Worm (Caenorhabditis elegans) whole organism, L4 larva: Measurements from ENCODE around the gene C06A8.8.

ENCODE experiments used
- ama-1 ChIP-seq: fragments of 150-350 bp; optimal IDR thresholded peaks from 2 replicates; lab custom pipeline; 2014; ENCODE audit warnings: inconsistent platforms, mixed read lengths
- ces-1 ChIP-seq: fragments of 150-350 bp; sonication (generic microtip); optimal IDR thresholded peaks from 4 replicates; lab custom pipeline; 2014; ENCODE audit warnings: missing biosample characterization, missing genetic modification reagents, missing genetic modification characterization
- pha-4 ChIP-seq, 2 experiments: fragments of 150-350 bp in 1 of 2; fragments of 200-800 bp in 1 of 2; sonication (Bioruptor generic) in 1 of 2; IDR thresholded peaks in 1 of 2; optimal IDR thresholded peaks in 1 of 2; 2 replicates each; pipeline versions ENCODE4 v1.3.6 to Lab custom; 2014 to 2022; ENCODE audit warnings: missing genetic modification characterization in 2 of 2, missing genetic modification reagents in 2 of 2, missing biosample characterization in 1 of 2, missing compliant biosample characterization in 1 of 2
- unc-39 ChIP-seq: sonication (generic microtip); optimal IDR thresholded peaks from 2 replicates; lab custom pipeline; 2017; ENCODE audit warnings: missing biosample characterization, missing genetic modification characterization
- unc-62 ChIP-seq, 3 experiments: fragments of 150-350 bp in 1 of 3; sonication (generic microtip); optimal IDR thresholded peaks in 2 of 3; peaks in 1 of 3; 1 replicate in 1 of 3; 2 replicates in 2 of 3; lab custom pipeline; 2014 to 2017; ENCODE audit warnings: missing biosample characterization in 3 of 3, missing genetic modification characterization in 3 of 3, missing genetic modification reagents in 3 of 3, missing genotype in 1 of 3
- ztf-11 ChIP-seq: fragments of 150-350 bp; optimal IDR thresholded peaks from 2 replicates; lab custom pipeline; 2014; ENCODE audit warnings: missing biosample characterization, missing genetic modification characterization

- TF ChIP-seq ama-1 (lab: Kevin White, UChicago): no peak
- no peak for TF ChIP-seq ces-1 (GFP tag; lab: Kevin White, UChicago)
- no peak for TF ChIP-seq pha-4 (GFP tag; IDR thresholded peaks at IDR 0.05; lab: Robert Waterston, UW)
- TF ChIP-seq pha-4 (tag; optimal IDR thresholded peaks at IDR 0.05; lab: Kevin White, UChicago): no peak
- no peak for TF ChIP-seq ztf-11 (tag; lab: Kevin White, UChicago)
- no peak for TF ChIP-seq unc-62 (GFP tag; optimal IDR thresholded peaks at IDR 0.05 in 1 of 2; lab: Kevin White, UChicago)
- TF ChIP-seq unc-62 (tag; optimal IDR thresholded peaks at IDR 0.05; lab: Kevin White, UChicago): no peak
- no peak for TF ChIP-seq unc-39 (tag; lab: Kevin White, UChicago)
Measured at ce11 chrII:7806054-7806453, 34.2 kb upstream of the C06A8.8 start.
